Fruit fly (Drosophila melanogaster): ENCODE measurements around the gene CG11247.

CG11247 gene

DNA sequence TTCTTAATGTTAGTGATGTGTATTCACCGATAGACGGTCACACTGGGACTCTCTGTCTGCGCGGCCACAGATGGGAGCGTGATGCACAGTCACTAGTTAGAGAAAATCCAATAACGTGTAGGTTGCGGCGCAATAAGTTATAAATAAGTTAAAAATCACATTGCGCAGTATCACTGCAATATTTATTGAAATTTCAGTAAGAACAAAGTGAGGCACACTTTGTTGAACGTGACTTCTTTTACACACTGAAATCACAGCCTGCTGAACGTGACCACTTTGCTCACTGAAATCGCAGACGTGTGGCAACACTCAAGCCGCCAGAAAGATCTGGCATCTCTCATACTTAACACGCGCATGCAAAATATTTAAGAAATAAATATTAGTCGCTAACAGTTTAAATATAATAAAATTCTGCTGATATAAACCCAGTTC, at the start of gene CG11247, which contains the start of gene Polr2H (continued):
- TF ChIP-seq dpn (GFP tag; optimal IDR thresholded peaks at IDR 0.05) (peak; percentile 94 to 96), gem (tag; optimal IDR thresholded peaks at IDR 0.05) (peak; percentile 93), Atf6 (GFP tag; IDR thresholded peaks at IDR 0.05) (peak; percentile 85), az2 (GFP tag; optimal IDR thresholded peaks at IDR 0.05) (peak; percentile 92), aop (GFP tag; IDR thresholded peaks at IDR 0.05) (peak; percentile 11; the same call in 1 of the 2 replicates), CG13424 (tag; optimal IDR thresholded peaks at IDR 0.05) (peak; percentile 89), row (GFP tag; IDR thresholded peaks at IDR 0.05) (peak; percentile 99), CG17186 (GFP tag; optimal IDR thresholded peaks at IDR 0.05) (peak; percentile 97), CG2678 (tag; optimal IDR thresholded peaks at IDR 0.05) (peak; percentile 82), CG8089 (GFP tag; optimal IDR thresholded peaks at IDR 0.05) (peak; percentile 89), CHES-1-like (GFP tag; optimal IDR thresholded peaks at IDR 0.05) (peak; percentile 96), CG9609 (GFP tag; optimal IDR thresholded peaks at IDR 0.05) (peak; percentile 97), gcm (GFP tag; optimal IDR thresholded peaks at IDR 0.05) (peak; percentile 41), C15 (GFP tag; IDR thresholded peaks at IDR 0.05) (peak; percentile 79; the same call in 1 of the 3 replicates), Adf1 (GFP tag; IDR thresholded peaks at IDR 0.05) (peak; percentile 67), sima (GFP tag; optimal IDR thresholded peaks at IDR 0.05) (peak; percentile 61), run (tag; optimal IDR thresholded peaks at IDR 0.05) (no peak), Optix (GFP tag; IDR thresholded peaks at IDR 0.05) (peak; percentile 94), CG15269 (tag; optimal IDR thresholded peaks at IDR 0.05) (peak; percentile 78), gro (GFP tag; optimal IDR thresholded peaks at IDR 0.05) (peak; percentile 91), fd96Cb (tag; optimal IDR thresholded peaks at IDR 0.05) (peak; percentile 85), sc (optimal IDR thresholded peaks at IDR 0.05) (no peak), sc (GFP tag; optimal IDR thresholded peaks at IDR 0.05) (peak; percentile 53), CG14050 (GFP tag; IDR thresholded peaks at IDR 0.05) (peak; percentile 82), CoRest (tag; optimal IDR thresholded peaks at IDR 0.05) (peak; percentile 93), inv (GFP tag; IDR thresholded peaks at IDR 0.05; ENCODE audit: partially characterized antibody) (peak; percentile 76), CG15479 (GFP tag; optimal IDR thresholded peaks at IDR 0.05) (peak; percentile 1), D19A (tag; optimal IDR thresholded peaks at IDR 0.05) (peak; percentile 58), CG10543 (GFP tag; optimal IDR thresholded peaks at IDR 0.05) (peak; percentile 73), sens-2 (GFP tag; IDR thresholded peaks at IDR 0.05) (peak; percentile 72; the same call in 1 of the 2 replicates), p53 (GFP tag; optimal IDR thresholded peaks at IDR 0.05) (peak; percentile 87), da (GFP tag; optimal IDR thresholded peaks at IDR 0.05) (peak; percentile 90), chm (GFP tag; IDR thresholded peaks at IDR 0.05) (peak; percentile 82), CG14014 (GFP tag; IDR thresholded peaks at IDR 0.05) (peak; percentile 89), corto (GFP tag; optimal IDR thresholded peaks at IDR 0.05) (no peak), CG10209 (GFP tag; optimal IDR thresholded peaks at IDR 0.05) (peak; percentile 86), CG2120 (GFP tag; optimal IDR thresholded peaks at IDR 0.05) (peak; percentile 97), HLH4C (GFP tag; IDR thresholded peaks at IDR 0.05; ENCODE audit: partially characterized antibody) (peak; percentile 67), CG1647 (GFP tag; optimal IDR thresholded peaks at IDR 0.05) (peak; percentile 93), Doc2 (GFP tag; IDR thresholded peaks at IDR 0.05) (peak; percentile 82), Lpt (GFP tag; optimal IDR thresholded peaks at IDR 0.05) (no peak), CG8924 (tag; optimal IDR thresholded peaks at IDR 0.05) (peak; percentile 83), CG11456 (GFP tag; IDR thresholded peaks at IDR 0.05) (peak; percentile 94), Mrtf (GFP tag; IDR thresholded peaks at IDR 0.05) (peak; percentile 90), Ravus (GFP tag; IDR thresholded peaks at IDR 0.05) (peak; percentile 72), Xrp1 (GFP tag; IDR thresholded peaks at IDR 0.05) (peak; percentile 89), HLHmδ (GFP tag; optimal IDR thresholded peaks at IDR 0.05) (no peak), CG4730 (GFP tag; IDR thresholded peaks at IDR 0.05) (peak; percentile 88), Chrac-16 (GFP tag; optimal IDR thresholded peaks at IDR 0.05) (peak; percentile 95), CG11085 (GFP tag; IDR thresholded peaks at IDR 0.05) (peak; percentile 91), CG13123 (GFP tag; optimal IDR thresholded peaks at IDR 0.05) (peak; percentile 84), CG7357 (GFP tag; IDR thresholded peaks at IDR 0.05) (peak; percentile 90)
